Worm (Caenorhabditis elegans): ENCODE data around the gene acs-17.

acs-17 gene

DNA sequence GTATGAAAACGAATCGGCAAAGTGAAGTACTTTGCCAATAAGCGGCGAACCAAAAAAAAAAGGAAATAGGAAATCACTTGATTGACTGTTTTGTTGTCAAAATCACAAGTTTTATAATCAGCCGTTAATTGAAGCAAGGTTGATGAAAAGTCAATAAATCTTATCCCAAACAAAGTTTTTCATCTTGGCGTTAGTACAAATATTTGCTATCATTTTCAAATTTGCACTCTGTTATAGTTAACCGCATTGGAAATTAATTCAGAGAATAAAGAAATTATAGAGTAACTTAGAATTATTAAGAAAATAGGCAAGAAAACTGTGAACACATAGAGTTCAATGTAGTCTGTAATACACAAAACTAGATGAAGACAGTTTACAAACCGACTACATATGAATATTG, at the start of gene acs-17:
acs-17 (minus strand) TSS at position 23 of the 400 bp plus-strand sequence.
- peak in 1 of 2 experiments; percentile 95 for TF ChIP-seq unc-62 (GFP tag; optimal IDR thresholded peaks at IDR 0.05 in 1 of 2)
- TF ChIP-seq unc-62 (tag; optimal IDR thresholded peaks at IDR 0.05): no peak
- TF ChIP-seq lin-15B (tag; optimal IDR thresholded peaks at IDR 0.05): no peak
- TF ChIP-seq aha-1 (tag): peak; percentile 18
- TF ChIP-seq ceh-82 (tag; optimal IDR thresholded peaks at IDR 0.05): no peak
- TF ChIP-seq T20F7.1 (GFP tag; optimal IDR thresholded peaks at IDR 0.05): no peak
- no peak for TF ChIP-seq Y5F2A.4 (GFP tag; optimal IDR thresholded peaks at IDR 0.05)
- TF ChIP-seq saeg-2 (GFP tag; IDR thresholded peaks at IDR 0.05): no peak
- no peak for TF ChIP-seq set-16 (GFP tag; IDR thresholded peaks at IDR 0.05)
- no peak for TF ChIP-seq T26A8.4 (GFP tag; IDR thresholded peaks at IDR 0.05)
- no peak for TF ChIP-seq daf-19 (GFP tag; conservative IDR thresholded peaks at IDR 0.05)
- no peak for TF ChIP-seq ceh-28 (tag; optimal IDR thresholded peaks at IDR 0.05)
- TF ChIP-seq rbr-2 (tag; optimal IDR thresholded peaks at IDR 0.05): no peak
- TF ChIP-seq dve-1 (tag; optimal IDR thresholded peaks at IDR 0.05; ENCODE audit: insufficient read depth): no peak
- TF ChIP-seq nhr-11 (tag; optimal IDR thresholded peaks at IDR 0.05): no peak
- TF ChIP-seq cey-2 (tag; optimal IDR thresholded peaks at IDR 0.05; ENCODE audit: borderline replicate concordance, insufficient read depth): no peak

DNA sequence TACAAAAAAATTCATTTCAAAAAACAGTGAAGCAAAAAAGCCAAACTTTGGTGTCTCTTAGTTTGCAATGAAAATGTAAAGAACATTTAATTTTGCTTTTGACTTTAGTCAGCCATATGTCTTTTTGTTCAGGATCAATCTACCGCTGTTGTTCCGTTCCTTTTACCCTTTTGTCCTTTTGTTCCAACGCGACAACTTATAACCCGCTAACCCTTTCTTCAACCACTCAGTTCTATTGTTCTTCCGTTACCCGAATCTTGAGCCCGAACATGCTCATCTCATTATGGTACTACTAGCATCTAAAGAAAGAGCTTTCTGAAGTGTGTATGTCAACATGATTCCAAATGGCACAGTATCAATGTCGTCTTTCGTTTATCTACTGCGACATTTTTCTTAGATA, 49.7 kb upstream of the acs-17 start:
- TF ChIP-seq daf-16 (GFP tag; optimal IDR thresholded peaks at IDR 0.05): no peak
- no peak for TF ChIP-seq daf-16 (tag; optimal IDR thresholded peaks at IDR 0.05)
- no peak for TF ChIP-seq hmg-1.1 (GFP tag; IDR thresholded peaks at IDR 0.05)
- no peak for TF ChIP-seq snpc-1.2 (GFP tag; IDR thresholded peaks at IDR 0.05)
- TF ChIP-seq ceh-82 (tag; optimal IDR thresholded peaks at IDR 0.05): no peak
- no peak for TF ChIP-seq Y75B8A.6 (GFP tag; IDR thresholded peaks at IDR 0.05)
- TF ChIP-seq F44E2.7 (GFP tag; IDR thresholded peaks at IDR 0.05): no peak
- TF ChIP-seq T20F7.1 (GFP tag; optimal IDR thresholded peaks at IDR 0.05): no peak
- TF ChIP-seq pqm-1 (tag; optimal IDR thresholded peaks at IDR 0.05): no peak
- no peak for TF ChIP-seq mes-2 (tag; optimal IDR thresholded peaks at IDR 0.05; ENCODE audit: poor library complexity, severe bottlenecking)
- TF ChIP-seq attf-4 (tag; optimal IDR thresholded peaks at IDR 0.05): no peak
- TF ChIP-seq lsy-2 (tag; optimal IDR thresholded peaks at IDR 0.05): no peak
- TF ChIP-seq pha-4 (GFP tag; IDR thresholded peaks at IDR 0.05): no peak
- no peak for TF ChIP-seq pha-4 (tag; optimal IDR thresholded peaks at IDR 0.05)

DNA sequence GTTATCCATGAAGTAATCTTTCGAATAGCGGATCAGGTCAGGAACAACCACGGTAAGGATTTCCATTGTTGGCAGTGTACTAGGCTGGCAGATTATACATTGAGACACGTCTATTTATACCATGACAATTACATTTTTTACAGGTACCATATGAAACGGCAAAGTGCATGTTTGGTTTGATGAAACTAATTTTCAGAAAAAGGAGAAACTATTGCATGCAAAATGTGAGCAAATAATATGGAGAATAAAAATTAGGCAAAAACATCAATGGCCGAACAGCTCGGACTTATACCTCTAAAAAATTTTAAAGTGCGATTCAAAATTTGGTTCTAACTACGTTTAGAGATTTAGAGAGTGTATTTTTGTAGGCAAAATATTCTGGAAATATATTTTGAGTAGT, 48.5 kb upstream of the acs-17 start, which contains the start of gene F22F4.5:
F22F4.5 (minus strand) TSS at position 101 of the 400 bp plus-strand sequence.
- no peak for TF ChIP-seq lin-15B (tag; optimal IDR thresholded peaks at IDR 0.05)
- TF ChIP-seq sdz-12 (GFP tag; optimal IDR thresholded peaks at IDR 0.05): no peak
- no peak for TF ChIP-seq fkh-10 (GFP tag; optimal IDR thresholded peaks at IDR 0.05)
- TF ChIP-seq zag-1 (tag; optimal IDR thresholded peaks at IDR 0.05): no peak

DNA sequence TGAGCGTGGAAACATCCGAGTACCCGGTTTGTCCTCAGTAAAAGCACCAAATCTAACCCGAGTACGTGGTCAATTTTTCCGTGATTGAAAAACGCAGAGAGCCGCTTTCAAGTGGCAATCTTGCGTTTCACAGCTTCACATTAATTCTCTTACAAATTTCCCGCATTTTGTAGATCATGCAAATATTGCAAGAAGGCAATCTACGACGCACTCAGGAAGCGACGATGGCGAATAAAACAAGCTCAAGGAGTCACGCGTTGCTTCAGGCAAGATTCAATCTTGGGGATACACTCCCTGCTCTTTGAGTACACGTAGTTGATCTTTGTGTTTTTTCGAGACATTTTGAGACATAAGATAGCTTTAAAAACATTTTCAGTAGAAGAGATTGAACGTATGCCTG, 43.6 kb upstream of the acs-17 start:
- no peak for TF ChIP-seq nhr-6 (tag; optimal IDR thresholded peaks at IDR 0.05)
- no peak for TF ChIP-seq duxl-1 (tag; optimal IDR thresholded peaks at IDR 0.05; ENCODE audit: poor library complexity)
- TF ChIP-seq egl-43 (GFP tag; IDR thresholded peaks at IDR 0.05): no peak
- TF ChIP-seq D1046.2 (GFP tag; IDR thresholded peaks at IDR 0.05): no peak
- no peak for TF ChIP-seq Y5F2A.4 (GFP tag; optimal IDR thresholded peaks at IDR 0.05)
- no peak for TF ChIP-seq lsy-2 (tag; optimal IDR thresholded peaks at IDR 0.05)
- no peak for TF ChIP-seq spr-3 (GFP tag; optimal IDR thresholded peaks at IDR 0.05)
- no peak for TF ChIP-seq lin-39 (tag; optimal IDR thresholded peaks at IDR 0.05)
- TF ChIP-seq madf-5 (GFP tag; IDR thresholded peaks at IDR 0.05): no peak
- no peak for TF ChIP-seq unc-130 (GFP tag; optimal IDR thresholded peaks at IDR 0.05)
- TF ChIP-seq zfp-2 (tag; optimal IDR thresholded peaks at IDR 0.05): no peak
- no peak for TF ChIP-seq lim-7 (GFP tag; IDR thresholded peaks at IDR 0.05)
- no peak for TF ChIP-seq sdz-12 (GFP tag; optimal IDR thresholded peaks at IDR 0.05)
- no peak for TF ChIP-seq Y105C5A.15 (GFP tag; IDR thresholded peaks at IDR 0.05)
- no peak for TF ChIP-seq mxl-2 (GFP tag; conservative IDR thresholded peaks at IDR 0.05)

Data from whole organism, L4 larva.